Worm (Caenorhabditis elegans) whole organism, L1 larva: ENCODE data around the gene T07H8.11.
A peak's percentile ranks its signal among the peaks of the same experiment; 100 is the strongest.

Experiments used
- C16A3.4 ChIP-seq: fragments of 150-350 bp; optimal IDR thresholded peaks from 2 replicates; lab custom pipeline; 2014; ENCODE audit warnings: missing biosample characterization, missing genetic modification characterization
- F16B12.6 ChIP-seq: fragments of 150-350 bp; optimal IDR thresholded peaks from 2 replicates; lab custom pipeline; 2014; ENCODE audit warnings: missing biosample characterization, missing genetic modification characterization
- Y116A8C.19 ChIP-seq: sonication (generic microtip); optimal IDR thresholded peaks from 2 replicates; lab custom pipeline; 2016; ENCODE audit warnings: missing compliant biosample characterization, missing genetic modification characterization, borderline replicate concordance
- aly-2 ChIP-seq: fragments of 150-350 bp; optimal IDR thresholded peaks from 2 replicates; lab custom pipeline; 2014; ENCODE audit warnings: missing biosample characterization, missing genetic modification characterization
- blmp-1 ChIP-seq: fragments of 150-350 bp; optimal IDR thresholded peaks from 2 replicates; lab custom pipeline; 2014; ENCODE audit warnings: missing biosample characterization, missing genetic modification characterization
- ceh-82 ChIP-seq, 3 experiments: fragments of 150-350 bp in 1 of 3; sonication (generic microtip) in 2 of 3; optimal IDR thresholded peaks; 2 replicates each; lab custom pipeline; 2014 to 2017; ENCODE audit warnings: missing biosample characterization in 3 of 3, missing genetic modification characterization in 3 of 3
- ceh-90 ChIP-seq: sonication (generic microtip); optimal IDR thresholded peaks from 2 replicates; lab custom pipeline; 2016; ENCODE audit warnings: missing genetic modification characterization, missing compliant biosample characterization
- ces-1 ChIP-seq: fragments of 150-350 bp; optimal IDR thresholded peaks from 2 replicates; lab custom pipeline; 2014; ENCODE audit warnings: missing biosample characterization, missing genetic modification reagents, missing genetic modification characterization
- dpl-1 ChIP-seq, 3 experiments: fragments of 150-350 bp in 2 of 3; sonication (generic microtip) in 1 of 3; optimal IDR thresholded peaks; 2 replicates each; lab custom pipeline; 2014 to 2017; ENCODE audit warnings: missing biosample characterization in 3 of 3, missing genetic modification characterization in 3 of 3, missing genetic modification reagents in 3 of 3
- dsc-1 ChIP-seq: sonication (generic microtip); optimal IDR thresholded peaks from 2 replicates; lab custom pipeline; 2016; ENCODE audit warnings: mild to moderate bottlenecking, missing genetic modification characterization, missing compliant biosample characterization
- efl-1 ChIP-seq, 4 experiments: fragments of 150-350 bp; optimal IDR thresholded peaks in 3 of 4; peaks in 1 of 4; 1 replicate in 1 of 4; 2 replicates in 3 of 4; lab custom pipeline; 2014; ENCODE audit warnings: missing biosample characterization in 2 of 4, missing genetic modification characterization in 2 of 4, missing genetic modification reagents in 2 of 4
- egl-13 ChIP-seq: sonication (generic microtip); optimal IDR thresholded peaks from 2 replicates; lab custom pipeline; 2016; ENCODE audit warnings: missing genotype, missing genetic modification reagents, missing genetic modification characterization, missing compliant biosample characterization
- elt-2 ChIP-seq: sonication (generic microtip); optimal IDR thresholded peaks from 2 replicates; lab custom pipeline; 2016; ENCODE audit warnings: missing genetic modification characterization, mild to moderate bottlenecking, inconsistent platforms, missing compliant biosample characterization, missing genetic modification reagents
- ets-5 ChIP-seq: fragments of 200-800 bp; sonication (Bioruptor generic); IDR thresholded peaks from 2 replicates; pipeline ENCODE4 v1.3.6; 2022; ENCODE audit warnings: missing genetic modification characterization, missing compliant biosample characterization
- fkh-10 ChIP-seq: sonication (generic microtip); optimal IDR thresholded peaks from 2 replicates; lab custom pipeline; 2017; ENCODE audit warnings: missing biosample characterization, missing genetic modification reagents, missing genetic modification characterization
- fkh-4 ChIP-seq: sonication (generic microtip); optimal IDR thresholded peaks from 2 replicates; lab custom pipeline; 2016; ENCODE audit warnings: missing compliant biosample characterization, missing genetic modification characterization, borderline replicate concordance
- fos-1 ChIP-seq: fragments of 150-350 bp; optimal IDR thresholded peaks from 2 replicates; lab custom pipeline; 2014; ENCODE audit warnings: missing biosample characterization, missing genetic modification characterization
- hlh-4 ChIP-seq: sonication (generic microtip); optimal IDR thresholded peaks from 2 replicates; lab custom pipeline; 2016; ENCODE audit warnings: mild to moderate bottlenecking, missing genetic modification characterization, missing compliant biosample characterization
- hpl-2 ChIP-seq: fragments of 150-350 bp; optimal IDR thresholded peaks from 2 replicates; lab custom pipeline; 2014; ENCODE audit warnings: missing biosample characterization, missing genetic modification reagents, missing genetic modification characterization
- irx-1 ChIP-seq: sonication (generic microtip); optimal IDR thresholded peaks from 2 replicates; lab custom pipeline; 2016; ENCODE audit warnings: missing genetic modification characterization, missing compliant biosample characterization
- isw-1 ChIP-seq: fragments of 200-800 bp; sonication (Bioruptor generic); IDR thresholded peaks from 2 replicates; pipeline ENCODE4 v1.3.6; 2022; ENCODE audit warnings: missing genetic modification characterization, missing compliant biosample characterization
- lin-35 ChIP-seq, 2 experiments: fragments of 150-350 bp; optimal IDR thresholded peaks; 2 replicates each; lab custom pipeline; 2014; ENCODE audit warnings: missing biosample characterization in 2 of 2, missing genetic modification characterization in 2 of 2, missing genetic modification reagents in 2 of 2
- lir-3 ChIP-seq: sonication (generic microtip); optimal IDR thresholded peaks from 2 replicates; lab custom pipeline; 2016; ENCODE audit warnings: mild to moderate bottlenecking, missing genetic modification characterization, moderate library complexity, missing compliant biosample characterization; ENCODE audit not compliant: poor library complexity
- lsy-2 ChIP-seq, 2 experiments: fragments of 150-350 bp; optimal IDR thresholded peaks; 2 replicates each; lab custom pipeline; 2014; ENCODE audit warnings: missing biosample characterization in 2 of 2, missing genetic modification characterization in 2 of 2
- mdl-1 ChIP-seq, 2 experiments: fragments of 150-350 bp; optimal IDR thresholded peaks; 2 replicates each; lab custom pipeline; 2014 to 2017; ENCODE audit warnings: missing biosample characterization in 2 of 2, missing genetic modification characterization in 2 of 2, inconsistent platforms in 1 of 2
- mep-1 ChIP-seq: fragments of 150-350 bp; optimal IDR thresholded peaks from 2 replicates; lab custom pipeline; 2014; ENCODE audit warnings: missing biosample characterization, missing genetic modification characterization
- nhr-12 ChIP-seq: sonication (generic microtip); optimal IDR thresholded peaks from 2 replicates; lab custom pipeline; 2017; ENCODE audit warnings: missing biosample characterization, missing genetic modification characterization
- nhr-19 ChIP-seq: fragments of 200-800 bp; sonication (Bioruptor generic); conservative IDR thresholded peaks from 2 replicates; pipeline ENCODE4 v1.3.6; 2022; ENCODE audit warnings: missing genetic modification characterization, missing compliant biosample characterization
- nhr-28 ChIP-seq: fragments of 150-350 bp; optimal IDR thresholded peaks from 2 replicates; lab custom pipeline; 2014; ENCODE audit warnings: missing biosample characterization, missing genetic modification characterization
- nhr-71 ChIP-seq: sonication (generic microtip); optimal IDR thresholded peaks from 2 replicates; lab custom pipeline; 2016; ENCODE audit warnings: mild to moderate bottlenecking, missing genetic modification characterization, moderate library complexity, missing compliant biosample characterization
- nhr-76 ChIP-seq: sonication (generic microtip); optimal IDR thresholded peaks from 2 replicates; lab custom pipeline; 2017; ENCODE audit warnings: missing biosample characterization, missing genetic modification characterization
- pag-3 ChIP-seq: sonication (generic microtip); optimal IDR thresholded peaks from 2 replicates; lab custom pipeline; 2017; ENCODE audit warnings: missing genetic modification characterization, mild to moderate bottlenecking, missing compliant biosample characterization, antibody characterized with exemption, borderline replicate concordance; ENCODE audit not compliant: insufficient read depth
- pqm-1 ChIP-seq: sonication (generic microtip); optimal IDR thresholded peaks from 3 replicates; lab custom pipeline; 2017; ENCODE audit warnings: missing biosample characterization, missing genetic modification characterization
- rnt-1 ChIP-seq: sonication (generic microtip); optimal IDR thresholded peaks from 2 replicates; lab custom pipeline; 2016; ENCODE audit warnings: mild to moderate bottlenecking, missing genetic modification characterization, moderate library complexity, missing compliant biosample characterization
- skn-1 ChIP-seq: fragments of 150-350 bp; optimal IDR thresholded peaks from 2 replicates; lab custom pipeline; 2014; ENCODE audit warnings: missing biosample characterization, missing genetic modification characterization
- snpc-4 ChIP-seq: fragments of 150-350 bp; optimal IDR thresholded peaks from 2 replicates; lab custom pipeline; 2014; ENCODE audit warnings: missing biosample characterization, missing genetic modification characterization
- snu-23 ChIP-seq: sonication (generic microtip); optimal IDR thresholded peaks from 2 replicates; lab custom pipeline; 2016; ENCODE audit warnings: missing genetic modification characterization, missing compliant biosample characterization
- sox-4 ChIP-seq: sonication (generic microtip); optimal IDR thresholded peaks from 2 replicates; lab custom pipeline; 2016; ENCODE audit warnings: missing genetic modification characterization, missing compliant biosample characterization
- sup-37 ChIP-seq: fragments of 200-800 bp; sonication (Bioruptor generic); optimal IDR thresholded peaks from 2 replicates; lab custom pipeline; 2018; ENCODE audit warnings: mild to moderate bottlenecking, missing genetic modification characterization, missing compliant biosample characterization
- swsn-7 ChIP-seq: sonication (generic microtip); optimal IDR thresholded peaks from 2 replicates; lab custom pipeline; 2016; ENCODE audit warnings: missing genetic modification characterization, missing compliant biosample characterization
- tlp-1 ChIP-seq: fragments of 150-350 bp; optimal IDR thresholded peaks from 2 replicates; lab custom pipeline; 2014; ENCODE audit warnings: missing biosample characterization, missing genetic modification characterization
- unc-130 ChIP-seq: fragments of 150-350 bp; optimal IDR thresholded peaks from 2 replicates; lab custom pipeline; 2017; ENCODE audit warnings: missing biosample characterization, missing genetic modification characterization, inconsistent platforms
- unc-30 ChIP-seq: sonication (generic microtip); optimal IDR thresholded peaks from 2 replicates; lab custom pipeline; 2017; ENCODE audit warnings: missing biosample characterization, missing genetic modification characterization
- unc-62 ChIP-seq: fragments of 150-350 bp; optimal IDR thresholded peaks from 2 replicates; lab custom pipeline; 2014; ENCODE audit warnings: missing biosample characterization, missing genetic modification reagents, missing genetic modification characterization
- unc-86 ChIP-seq: sonication (generic microtip); optimal IDR thresholded peaks from 2 replicates; lab custom pipeline; 2016; ENCODE audit warnings: missing genetic modification characterization, missing compliant biosample characterization
- vab-15 ChIP-seq: sonication (generic microtip); optimal IDR thresholded peaks from 2 replicates; lab custom pipeline; 2017; ENCODE audit warnings: missing genotype, mild to moderate bottlenecking, missing genetic modification characterization, missing compliant biosample characterization
- xbp-1 ChIP-seq: sonication (generic microtip); optimal IDR thresholded peaks from 2 replicates; lab custom pipeline; 2016; ENCODE audit warnings: missing genetic modification characterization, missing compliant biosample characterization
- zag-1 ChIP-seq: fragments of 150-350 bp; optimal IDR thresholded peaks from 2 replicates; lab custom pipeline; 2014; ENCODE audit warnings: missing biosample characterization, missing genetic modification characterization

T07H8.11 gene

ce11 chrV:6935878-6936277, 15.3 kb downstream of the T07H8.11 start, which contains the start of gene Y57E12B.10:
Gene Y57E12B.10, minus strand, starts transcription at chrV:6935978.
- TF ChIP-seq mep-1: no peak
- TF ChIP-seq snpc-4 (tag; lab: Kevin White, UChicago): no peak
- TF ChIP-seq zag-1 (tag; lab: Kevin White, UChicago): no peak
- no peak for TF ChIP-seq hpl-2
- no peak for TF ChIP-seq pag-3
- no peak for TF ChIP-seq unc-62 (GFP tag; lab: Kevin White, UChicago)
- no peak for TF ChIP-seq pqm-1 (tag; lab: Kevin White, UChicago)
- no peak for TF ChIP-seq lsy-2 (tag; optimal IDR thresholded peaks at IDR 0.05; lab: Kevin White, UChicago)
- no peak for TF ChIP-seq ceh-90 (tag; lab: Kevin White, UChicago)
- no peak for TF ChIP-seq vab-15 (tag; lab: Kevin White, UChicago)
- TF ChIP-seq swsn-7: no peak
- TF ChIP-seq irx-1 (tag; lab: Kevin White, UChicago): no peak
- no peak for TF ChIP-seq ces-1
- no peak for TF ChIP-seq unc-30 (tag; lab: Kevin White, UChicago)
- TF ChIP-seq dpl-1 (GFP tag; optimal IDR thresholded peaks at IDR 0.05; lab: Kevin White, UChicago): no peak
- TF ChIP-seq, all 84 proteins: peak for 0

ce11 chrV:6934212-6934611, 17.0 kb downstream of the T07H8.11 start, which contains the start of gene lipl-6:
Gene lipl-6, minus strand, starts transcription at chrV:6934312.
- TF ChIP-seq isw-1 (GFP tag; lab: Robert Waterston, UW) (no peak), efl-1 (optimal IDR thresholded peaks at IDR 0.05; lab: Kevin White, UChicago) (no peak), efl-1 (GFP tag; optimal IDR thresholded peaks at IDR 0.05 in 1 of 2; lab: Kevin White, UChicago) (peak in 1 of 2 experiments; percentile 48)

- TF ChIP-seq fos-1 (tag; lab: Kevin White, UChicago) (no peak), ets-5 (GFP tag; lab: Robert Waterston, UW) (no peak), sox-4 (tag; lab: Kevin White, UChicago) (no peak), nhr-12 (no peak), nhr-71 (tag; lab: Kevin White, UChicago) (peak; percentile 42), lir-3 (no peak), dsc-1 (peak; percentile 36), fkh-10 (GFP tag; lab: Kevin White, UChicago) (no peak), snu-23 (GFP tag; lab: Kevin White, UChicago) (peak; percentile 26), xbp-1 (tag; lab: Kevin White, UChicago) (peak; percentile 82), ceh-82 (tag; optimal IDR thresholded peaks at IDR 0.05; lab: Kevin White, UChicago) (no peak), mep-1 (peak; percentile 3), unc-86 (tag; lab: Kevin White, UChicago) (no peak), elt-2 (tag; lab: Kevin White, UChicago) (no peak), F16B12.6 (no peak), blmp-1 (tag; lab: Kevin White, UChicago) (no peak), nhr-76 (tag; lab: Kevin White, UChicago) (no peak), unc-30 (tag; lab: Kevin White, UChicago) (no peak), fkh-4 (tag; lab: Kevin White, UChicago) (no peak), vab-15 (tag; lab: Kevin White, UChicago) (no peak), C16A3.4 (tag; lab: Kevin White, UChicago) (no peak), sup-37 (GFP tag; lab: Kevin White, UChicago) (no peak), rnt-1 (tag; lab: Kevin White, UChicago) (peak; percentile 44), pqm-1 (tag; lab: Kevin White, UChicago) (no peak), lin-35 (GFP tag; optimal IDR thresholded peaks at IDR 0.05; lab: Kevin White, UChicago) (no peak), Y116A8C.19 (tag; lab: Kevin White, UChicago) (no peak), pag-3 (peak; percentile 95), tlp-1 (tag; lab: Kevin White, UChicago) (no peak), mdl-1 (tag; optimal IDR thresholded peaks at IDR 0.05; lab: Kevin White, UChicago) (no peak), unc-130 (tag; lab: Kevin White, UChicago) (no peak), hlh-4 (tag; lab: Kevin White, UChicago) (no peak), efl-1 (optimal IDR thresholded peaks at IDR 0.05; lab: Kevin White, UChicago) (no peak), efl-1 (GFP tag; optimal IDR thresholded peaks at IDR 0.05 in 1 of 2; lab: Kevin White, UChicago) (no peak), nhr-28 (tag; lab: Kevin White, UChicago) (no peak), dpl-1 (GFP tag; optimal IDR thresholded peaks at IDR 0.05; lab: Kevin White, UChicago) (no peak), skn-1 (tag; lab: Kevin White, UChicago) (no peak), nhr-19 (GFP tag; lab: Robert Waterston, UW) (peak; percentile 21; the same call in 1 of the 2 replicates), aly-2 (tag; lab: Kevin White, UChicago) (no peak), egl-13 (no peak)
Observed at ce11 chrV:6930284-6930683, 20.9 kb downstream of the T07H8.11 start.
